Worm (Caenorhabditis elegans) whole organism, dauer: ENCODE data around the gene F22B5.5.

Source experiments
- unc-62 ChIP-seq: sonication (generic microtip); optimal IDR thresholded peaks from 2 replicates; lab custom pipeline; 2017; ENCODE audit warnings: missing biosample characterization, missing genetic modification reagents, missing genetic modification characterization

Gene F22B5.5

DNA sequence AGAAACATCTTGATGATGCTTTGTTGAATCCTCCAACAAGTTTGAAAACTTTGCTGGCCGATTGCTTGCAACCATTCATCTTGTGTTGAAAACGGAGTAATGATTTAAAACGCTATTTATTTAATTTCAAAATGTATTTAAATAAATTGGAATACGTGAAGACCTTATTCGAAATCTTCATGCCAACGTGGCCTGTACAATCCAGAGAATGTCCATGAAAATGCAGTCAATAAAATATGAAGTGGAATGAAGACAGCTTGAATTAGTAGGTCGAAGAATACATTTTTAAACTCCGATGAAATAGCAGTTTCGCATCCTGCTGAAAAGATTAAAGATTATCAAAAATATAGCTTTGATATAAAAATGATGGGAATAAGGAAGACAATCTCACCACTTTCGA is at the start of gene F22B5.5:
Gene F22B5.5 (minus strand): TSS at position 101 of the 400 bp plus-strand sequence.
- no peak for TF ChIP-seq unc-62 (GFP tag; lab: Kevin White, UChicago)

DNA sequence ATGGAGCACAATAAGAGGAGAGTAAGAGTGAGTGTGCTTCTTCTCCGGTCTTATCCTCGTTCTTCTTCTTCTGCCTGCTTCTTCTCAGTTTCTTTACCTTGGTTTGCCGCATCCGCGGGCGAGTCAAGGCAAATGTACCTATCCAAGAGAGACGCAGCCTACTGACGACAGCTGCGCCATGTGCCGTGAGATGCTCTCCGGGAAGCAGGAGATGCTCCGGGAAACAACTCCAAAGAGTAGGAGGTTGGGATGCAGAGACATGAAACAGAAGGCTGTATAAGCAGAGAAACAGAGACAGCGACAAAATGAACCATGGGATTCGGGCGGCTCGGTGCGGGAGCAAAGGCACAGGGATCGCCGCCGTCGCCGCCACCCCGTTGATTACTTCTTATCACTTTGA is 44.6 kb upstream of the F22B5.5 start:
- no peak for TF ChIP-seq unc-62 (GFP tag; lab: Kevin White, UChicago)

DNA sequence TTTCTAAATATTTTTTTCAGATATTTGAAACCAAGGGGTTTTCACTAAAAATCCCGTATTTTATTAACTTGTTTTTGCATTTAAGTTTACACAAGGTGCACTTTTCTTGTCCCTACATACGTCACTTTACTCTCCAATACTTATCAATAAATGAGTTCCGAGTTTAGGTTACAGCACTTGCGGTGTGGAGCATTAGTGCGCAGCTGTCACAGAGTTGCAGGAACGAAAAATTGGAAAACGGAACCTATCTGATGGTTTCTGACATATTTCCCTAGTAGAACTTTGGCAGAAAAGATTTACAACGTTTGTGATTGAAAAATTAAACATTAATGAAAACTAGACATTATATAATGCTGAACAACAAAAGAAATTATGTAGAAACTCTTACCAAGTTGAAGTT is 43.8 kb upstream of the F22B5.5 start:
- no peak for TF ChIP-seq unc-62 (GFP tag; lab: Kevin White, UChicago)

DNA sequence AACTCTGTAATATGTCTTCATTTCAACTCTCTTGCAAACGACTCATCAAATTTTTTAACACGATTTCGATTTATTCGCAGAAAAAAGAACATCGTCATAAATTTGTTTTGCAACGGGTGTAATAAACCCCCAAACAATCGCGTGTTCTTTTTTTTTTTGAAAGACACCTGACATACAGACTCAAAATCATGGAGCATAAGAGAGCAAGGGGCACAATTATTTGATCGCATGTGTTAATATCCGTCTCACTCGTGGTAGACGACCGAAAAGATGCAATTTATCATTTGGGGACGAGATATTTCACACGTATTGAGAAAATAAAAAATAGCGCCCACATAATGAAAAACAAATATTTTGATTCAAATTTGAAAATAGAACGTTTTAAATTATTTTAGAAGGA is 41.8 kb upstream of the F22B5.5 start:
- no peak for TF ChIP-seq unc-62 (GFP tag; lab: Kevin White, UChicago)

DNA sequence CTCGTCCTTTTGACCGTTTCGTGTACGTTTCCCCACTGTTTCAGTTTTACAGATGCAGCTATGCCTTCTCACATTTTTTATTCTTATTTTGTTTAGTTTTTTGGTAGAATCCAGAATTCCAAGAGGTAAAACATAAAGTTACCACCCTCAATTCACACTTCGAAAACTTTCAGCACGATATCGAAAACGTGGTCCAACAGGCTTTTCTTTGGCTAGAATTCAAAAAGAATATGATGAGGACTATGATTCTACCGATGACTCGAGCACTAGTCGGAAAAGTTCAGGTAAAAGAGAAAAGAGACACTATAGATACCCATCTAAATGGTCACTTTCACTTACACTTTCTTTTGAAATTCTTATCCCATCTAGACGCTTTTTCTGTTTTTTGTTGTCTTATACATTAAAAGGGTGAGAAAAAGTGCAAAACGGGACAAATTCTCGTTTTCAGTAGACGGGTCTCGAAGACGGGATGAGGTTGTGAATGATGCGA is 39.9 kb upstream of the F22B5.5 start, which contains the start of gene M05D6.9:
Gene M05D6.9 (plus strand): TSS at position 51 of the 490 bp plus-strand sequence.
- TF ChIP-seq unc-62 (GFP tag; lab: Kevin White, UChicago) = no peak

DNA sequence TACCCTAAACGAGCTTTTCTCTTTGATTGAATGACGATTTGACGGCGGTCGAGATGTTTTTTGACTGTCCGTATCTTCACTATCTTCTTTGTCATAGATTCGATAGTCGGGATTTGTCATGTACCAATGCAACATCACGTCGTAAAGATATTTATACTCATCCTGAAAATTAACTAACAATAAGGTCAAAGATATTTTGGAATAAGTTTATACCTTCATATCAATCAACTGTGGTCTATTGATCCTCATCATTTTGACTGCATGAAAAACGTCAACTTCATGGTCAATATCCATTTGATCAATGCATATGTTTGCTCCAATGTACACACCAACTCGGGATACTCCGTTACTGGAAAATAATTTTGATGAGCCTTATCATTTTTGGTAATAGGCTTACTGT is 33.7 kb upstream of the F22B5.5 start:
- no peak for TF ChIP-seq unc-62 (GFP tag; lab: Kevin White, UChicago)

DNA sequence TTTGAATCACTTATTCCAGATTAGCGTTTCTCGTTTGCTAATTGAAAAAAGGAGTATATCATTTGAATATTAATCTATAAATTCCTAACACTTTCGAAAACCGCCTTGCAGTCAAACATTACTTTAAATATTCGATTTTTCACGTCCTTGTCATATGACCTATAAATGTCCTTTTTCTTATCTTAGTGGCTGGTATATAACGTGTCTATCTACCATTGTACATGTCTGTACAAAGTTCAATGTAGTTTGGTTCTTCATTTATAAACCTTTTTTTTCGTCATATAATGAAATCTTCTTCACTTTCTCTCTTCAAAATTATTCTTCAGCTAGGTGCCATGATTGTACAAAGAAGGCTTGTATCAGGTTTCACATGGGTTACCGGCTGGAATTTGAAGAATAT is 31.2 kb upstream of the F22B5.5 start, which contains the start of gene gbh-2:
Gene gbh-2 (plus strand): TSS at position 277 of the 400 bp plus-strand sequence.
- no peak for TF ChIP-seq unc-62 (GFP tag; lab: Kevin White, UChicago)

DNA sequence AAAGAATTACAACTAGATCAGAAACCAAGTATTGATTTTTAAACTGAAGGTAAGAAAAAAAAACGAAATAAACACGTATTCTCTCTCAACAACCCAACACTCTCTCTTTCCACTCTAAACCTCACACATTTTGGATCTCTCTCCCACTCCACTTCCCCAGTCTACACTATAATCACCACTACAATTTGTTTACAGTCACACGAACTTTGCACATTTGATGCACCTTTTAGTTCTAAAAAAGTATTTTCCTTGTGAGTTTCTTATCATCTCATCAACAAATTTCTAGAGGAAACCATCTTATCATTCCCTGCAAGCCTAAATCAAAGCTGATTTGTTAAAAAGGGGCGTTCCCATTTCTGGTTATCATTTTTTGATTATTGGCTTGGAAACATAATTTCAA is 30.1 kb upstream of the F22B5.5 start:
- TF ChIP-seq unc-62 (GFP tag; lab: Kevin White, UChicago) = no peak

DNA sequence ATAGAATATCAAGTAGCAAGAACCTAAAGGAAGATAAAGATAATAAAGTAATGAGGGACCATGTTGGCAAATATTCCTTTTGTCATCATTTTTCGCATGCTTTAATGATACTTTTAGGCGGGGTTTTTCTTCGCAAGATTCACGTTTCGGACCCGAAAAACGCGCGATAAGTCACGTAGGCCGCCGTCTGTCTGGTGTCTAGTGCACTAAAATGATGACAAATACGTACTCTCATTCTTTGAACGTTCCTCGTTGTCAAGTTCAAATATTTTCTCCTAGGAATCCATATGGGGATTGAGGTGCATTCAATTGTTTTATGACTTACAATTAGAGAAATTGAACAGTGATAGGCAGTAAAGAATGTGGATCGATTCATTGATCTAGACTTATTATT is 29.4 kb upstream of the F22B5.5 start, which contains the start of gene taap-1:
Gene taap-1 (minus strand): TSS at position 79 of the 394 bp plus-strand sequence.
- no peak for TF ChIP-seq unc-62 (GFP tag; lab: Kevin White, UChicago)

DNA sequence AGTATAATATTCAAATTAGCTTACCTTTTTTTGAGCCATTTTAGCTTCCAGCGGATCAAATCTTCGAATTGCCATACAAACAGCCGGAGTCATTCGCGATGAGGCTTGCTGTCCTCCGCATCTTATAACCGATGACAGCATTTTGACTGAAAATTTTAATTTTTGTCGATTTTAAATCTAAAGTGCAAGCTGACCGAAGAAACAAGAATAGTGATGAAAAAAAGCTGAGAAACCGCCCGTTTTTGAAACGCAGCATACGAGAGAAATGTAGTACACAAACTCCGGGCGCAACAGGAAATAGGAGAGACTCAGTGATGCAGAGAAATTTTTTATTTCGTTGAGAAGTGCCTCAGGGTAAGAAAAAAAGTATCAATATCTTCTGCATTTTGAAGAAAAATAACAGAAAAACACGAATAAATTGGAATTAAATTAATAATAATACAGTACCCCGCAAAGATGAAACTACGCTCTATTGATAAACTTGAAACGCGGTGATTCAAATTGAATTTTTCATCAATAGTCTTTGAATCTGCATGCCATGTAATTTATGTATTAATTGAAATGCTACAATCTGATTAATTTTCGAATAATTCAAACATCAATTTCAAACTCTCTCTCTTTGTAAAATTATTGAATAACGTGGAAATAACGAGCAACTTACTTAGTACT is 28.8 kb upstream of the F22B5.5 start:
- TF ChIP-seq unc-62 (GFP tag; lab: Kevin White, UChicago) = no peak

DNA sequence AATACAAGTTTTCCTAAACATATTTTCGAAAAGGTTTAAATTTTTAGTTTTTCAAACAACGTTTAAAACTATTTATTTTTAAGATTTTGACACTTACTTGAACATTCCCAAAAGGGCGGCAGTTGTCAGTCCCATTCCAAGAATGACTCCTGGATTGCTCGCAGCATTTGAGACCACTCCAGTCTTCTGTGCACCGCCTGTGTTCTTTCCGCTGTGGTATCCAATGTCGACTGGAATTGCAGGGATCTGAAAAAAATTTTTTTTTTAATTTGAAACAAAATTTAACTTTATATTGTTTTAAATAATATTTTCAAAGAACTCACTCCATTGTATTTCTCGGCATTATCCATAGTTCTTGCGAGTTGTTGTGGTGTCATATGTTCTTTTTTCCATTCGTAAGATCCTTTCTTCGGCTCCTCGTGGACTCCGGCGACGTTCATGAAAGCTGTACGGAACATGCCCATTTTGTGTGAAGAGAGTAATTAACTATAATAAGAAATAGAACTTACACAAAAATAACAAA is 27.4 kb upstream of the F22B5.5 start, which contains the start of gene M05D6.5:
Gene M05D6.5 (minus strand): TSS at position 473 of the 523 bp plus-strand sequence.
- no peak for TF ChIP-seq unc-62 (GFP tag; lab: Kevin White, UChicago)

DNA sequence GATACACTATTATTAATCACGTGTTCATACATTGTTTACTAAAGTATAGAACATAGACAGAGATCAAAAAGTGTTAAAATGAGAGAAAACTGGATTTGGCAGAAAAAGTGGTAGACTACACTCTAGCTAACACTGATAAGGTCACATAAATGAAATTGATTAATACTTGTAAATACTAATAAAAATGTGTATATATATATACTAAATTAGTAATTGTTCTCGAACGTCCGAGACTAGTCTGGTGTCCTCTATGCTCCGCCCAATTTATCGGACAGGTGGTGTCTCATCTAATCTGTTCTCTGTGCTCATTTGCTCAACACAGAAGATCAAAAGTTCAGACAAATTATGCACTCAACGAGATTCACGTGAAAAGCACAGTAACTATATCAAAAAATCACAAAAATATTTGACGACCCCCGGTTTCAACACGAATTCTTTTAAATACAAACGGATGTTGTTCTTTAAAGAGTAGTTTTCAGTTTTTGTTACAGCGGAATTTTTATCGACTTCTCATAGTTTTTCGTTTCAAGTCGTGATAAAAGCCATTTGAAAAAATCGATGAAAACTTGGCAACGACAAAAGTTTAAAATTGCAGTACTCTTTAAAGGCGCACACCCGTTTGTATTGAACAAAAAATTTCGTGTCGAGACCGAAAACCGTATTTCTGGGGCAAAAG is 26.8 kb upstream of the F22B5.5 start:
- no peak for TF ChIP-seq unc-62 (GFP tag; lab: Kevin White, UChicago)

DNA sequence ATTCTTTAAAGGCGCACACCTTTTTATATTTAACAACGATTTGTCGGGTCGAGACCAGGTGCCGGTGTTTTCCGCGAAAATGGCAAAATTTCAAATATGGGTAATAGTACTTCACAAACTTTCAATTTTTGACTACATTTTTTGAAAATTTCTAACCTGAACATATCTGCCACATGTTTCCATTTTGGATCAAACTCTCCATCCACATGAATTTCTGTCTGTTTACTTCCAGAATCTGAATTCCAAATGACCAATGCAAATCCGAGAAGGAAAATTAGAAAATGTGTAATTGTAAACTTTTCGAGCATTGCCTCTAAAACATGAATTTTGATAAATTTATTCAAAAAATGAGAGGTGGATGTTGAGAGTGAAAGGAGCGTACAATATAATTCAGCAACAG is 25.8 kb upstream of the F22B5.5 start, which contains the start of gene lact-4:
Gene lact-4 (minus strand): TSS at position 313 of the 400 bp plus-strand sequence.
- no peak for TF ChIP-seq unc-62 (GFP tag; lab: Kevin White, UChicago)

DNA sequence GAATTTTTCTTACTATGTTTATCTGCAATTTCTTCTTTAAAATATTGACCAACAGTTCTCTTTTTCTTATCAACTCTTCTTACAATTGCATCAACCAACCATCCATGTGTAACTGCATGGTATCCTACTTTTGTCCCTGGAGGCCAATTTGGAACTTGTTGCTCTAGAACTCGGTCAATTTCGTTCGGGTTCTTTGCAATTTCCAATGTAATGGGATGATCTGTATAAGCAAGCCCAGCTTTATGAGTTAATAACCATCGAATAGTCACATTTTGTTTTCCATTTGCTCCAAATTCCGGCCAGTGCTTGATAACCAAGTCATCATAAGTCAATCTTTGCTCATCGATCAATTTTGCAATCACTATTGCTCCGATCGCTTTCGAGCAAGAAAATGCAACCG is 24.9 kb upstream of the F22B5.5 start:
- TF ChIP-seq unc-62 (GFP tag; lab: Kevin White, UChicago) = no peak

DNA sequence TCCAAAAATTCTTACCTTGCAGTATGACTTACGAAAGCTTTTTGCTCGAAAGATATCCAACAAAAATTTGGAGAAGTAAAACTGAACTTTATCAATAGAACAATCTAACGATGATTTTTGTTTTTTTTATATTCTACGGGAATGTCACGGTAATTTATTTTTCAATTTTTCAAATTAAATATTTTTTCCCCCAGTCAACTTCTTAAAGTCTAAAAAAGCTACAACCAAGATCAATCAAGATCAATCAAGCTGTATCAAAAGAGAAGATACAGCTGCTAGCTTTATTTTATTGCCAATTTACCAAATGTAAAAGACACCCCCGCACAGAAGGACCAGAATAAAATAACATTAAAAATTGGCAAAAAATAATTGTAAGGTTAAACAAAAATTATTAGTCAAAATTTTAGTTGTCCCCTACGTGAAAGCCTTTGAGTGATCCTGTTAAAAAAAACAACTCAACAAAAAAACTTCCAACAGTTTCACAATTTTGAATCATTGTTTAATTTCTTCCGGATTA is 21.0 kb upstream of the F22B5.5 start, which contains the start of the genes M05D6.1 and M05D6.3:
Gene M05D6.1 (minus strand): TSS at position 101 of the 517 bp plus-strand sequence.
Gene M05D6.3 (plus strand): TSS at position 467 of the 517 bp plus-strand sequence.
- TF ChIP-seq unc-62 (GFP tag; lab: Kevin White, UChicago) = no peak

DNA sequence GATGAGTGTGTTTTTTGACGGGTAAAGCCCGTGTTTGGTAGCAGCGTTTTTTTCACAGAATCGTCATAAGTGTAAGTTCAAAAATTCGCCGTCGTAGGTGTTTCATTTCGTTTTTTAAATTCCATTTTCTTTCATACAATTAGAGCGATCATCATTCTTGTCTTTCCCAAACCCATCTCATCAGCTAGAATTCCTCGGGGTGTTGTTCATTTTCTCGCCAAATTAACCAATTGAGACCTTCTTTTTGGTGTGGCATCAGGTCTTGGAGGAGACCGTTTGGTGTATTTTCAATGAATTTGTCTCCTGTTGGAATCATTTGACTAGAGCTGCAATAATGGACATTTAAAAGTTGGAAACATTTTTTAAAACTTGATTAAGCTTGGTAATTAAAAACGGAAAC is 18.5 kb upstream of the F22B5.5 start:
- no peak for TF ChIP-seq unc-62 (GFP tag; lab: Kevin White, UChicago)
